Worm (Caenorhabditis elegans): ENCODE results near the gene frpr-2.
A peak's percentile ranks its signal among the peaks of the same experiment; 100 is the strongest.

Gene frpr-2

DNA sequence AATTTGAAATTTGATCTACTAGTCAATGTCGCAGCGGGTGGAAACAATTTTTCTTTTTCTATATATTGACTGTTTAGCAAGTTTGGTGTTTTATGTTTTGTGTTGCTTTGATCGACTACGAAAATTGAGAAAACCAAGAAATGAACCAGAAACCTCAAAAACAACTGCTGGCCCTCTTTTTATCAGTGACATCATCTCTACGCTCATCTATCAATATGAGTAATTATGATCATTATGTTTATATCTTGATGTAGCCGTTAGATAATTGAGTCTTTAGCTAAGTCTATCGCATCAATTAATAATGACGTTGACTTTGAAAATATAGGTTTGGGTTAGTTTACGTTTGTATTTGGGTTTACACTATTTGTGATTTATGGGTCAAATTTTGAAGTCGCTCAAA lies 29.6 kb upstream of the frpr-2 start:
- TF ChIP-seq lin-15B (tag; optimal IDR thresholded peaks at IDR 0.05): no peak
- no peak for TF ChIP-seq lir-3 (tag; optimal IDR thresholded peaks at IDR 0.05)
- TF ChIP-seq nhr-6 (tag; optimal IDR thresholded peaks at IDR 0.05): no peak
- no peak for TF ChIP-seq F26F4.8 (GFP tag; conservative IDR thresholded peaks at IDR 0.05)
- no peak for TF ChIP-seq dpl-1 (GFP tag; optimal IDR thresholded peaks at IDR 0.05)
- TF ChIP-seq Y75B8A.6 (GFP tag; IDR thresholded peaks at IDR 0.05): no peak
- TF ChIP-seq mxl-3 (GFP tag; optimal IDR thresholded peaks at IDR 0.05): no peak
- TF ChIP-seq hlh-11 (tag; optimal IDR thresholded peaks at IDR 0.05): no peak
- TF ChIP-seq ceh-28 (tag; optimal IDR thresholded peaks at IDR 0.05): no peak
- no peak for TF ChIP-seq unc-39 (tag; optimal IDR thresholded peaks at IDR 0.05)
- no peak for TF ChIP-seq F37D6.2 (tag; optimal IDR thresholded peaks at IDR 0.05)
- TF ChIP-seq zip-11 (GFP tag; IDR thresholded peaks at IDR 0.05): no peak
- TF ChIP-seq F10B5.3 (tag; optimal IDR thresholded peaks at IDR 0.05): no peak
- no peak for TF ChIP-seq saeg-2 (GFP tag; IDR thresholded peaks at IDR 0.05)

DNA sequence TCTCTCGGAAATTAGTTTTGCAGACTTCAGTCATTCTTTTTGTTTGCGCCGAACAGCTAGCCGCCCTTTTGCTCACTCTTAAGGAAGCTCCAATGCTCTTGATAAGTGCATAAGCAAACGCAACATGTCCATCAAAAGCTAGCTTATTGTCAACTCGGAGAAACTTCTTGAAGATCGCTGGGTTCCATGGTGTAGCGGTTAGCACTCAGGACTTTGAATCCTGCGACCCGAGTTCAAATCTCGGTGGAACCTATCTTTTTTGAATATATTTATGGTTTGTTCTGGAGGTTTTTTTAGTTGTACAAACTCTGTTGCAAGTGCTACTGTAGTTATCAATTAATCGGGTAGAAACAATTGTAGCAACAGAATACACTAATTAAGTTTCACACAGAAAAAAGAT lies 27.7 kb upstream of the frpr-2 start:
- 0 out of 2 replicates have a peak, but pooled peaks have one; percentile 38 for TF ChIP-seq Y105C5A.15 (GFP tag; IDR thresholded peaks at IDR 0.05)
- no peak for TF ChIP-seq F49E8.2 (tag; optimal IDR thresholded peaks at IDR 0.05; ENCODE audit: borderline replicate concordance)
- peak; percentile 36 for TF ChIP-seq gei-8 (GFP tag; optimal IDR thresholded peaks at IDR 0.05)
- TF ChIP-seq pha-4 (GFP tag; IDR thresholded peaks at IDR 0.05): peak; percentile 48; the same call in 1 of the 2 replicates
- no peak for TF ChIP-seq pha-4 (tag; optimal IDR thresholded peaks at IDR 0.05)
- TF ChIP-seq snpc-1.2 (GFP tag; IDR thresholded peaks at IDR 0.05): peak; percentile 61
- 0 out of 2 replicates have a peak, but pooled peaks have one; percentile 19 for TF ChIP-seq madf-9 (GFP tag; conservative IDR thresholded peaks at IDR 0.05)
- TF ChIP-seq Y48G9A.11 (GFP tag; IDR thresholded peaks at IDR 0.05): 0 out of 2 replicates have a peak, but pooled peaks have one; percentile 11
- no peak for TF ChIP-seq mdl-1 (tag; optimal IDR thresholded peaks at IDR 0.05)
- TF ChIP-seq mes-2 (tag; optimal IDR thresholded peaks at IDR 0.05; ENCODE audit: poor library complexity, severe bottlenecking): peak; percentile 12
- peak; percentile 84 for TF ChIP-seq lim-7 (GFP tag; IDR thresholded peaks at IDR 0.05)
- TF ChIP-seq R02D3.7 (tag; optimal IDR thresholded peaks at IDR 0.05): no peak
- no peak for TF ChIP-seq lin-39 (tag; optimal IDR thresholded peaks at IDR 0.05)
- no peak for TF ChIP-seq ceh-28 (tag; optimal IDR thresholded peaks at IDR 0.05)
- TF ChIP-seq tag-97 (GFP tag; IDR thresholded peaks at IDR 0.05): no peak
- no peak for TF ChIP-seq Y5F2A.4 (GFP tag; optimal IDR thresholded peaks at IDR 0.05)
- no peak for TF ChIP-seq ama-1 (optimal IDR thresholded peaks at IDR 0.05)
- TF ChIP-seq mxl-2 (GFP tag; conservative IDR thresholded peaks at IDR 0.05): no peak
- no peak for TF ChIP-seq spr-3 (GFP tag; optimal IDR thresholded peaks at IDR 0.05)
- TF ChIP-seq nhr-41 (GFP tag; IDR thresholded peaks at IDR 0.05): no peak
- peak; percentile 33 for TF ChIP-seq lin-38 (GFP tag; IDR thresholded peaks at IDR 0.05)
- TF ChIP-seq unc-62 (GFP tag; optimal IDR thresholded peaks at IDR 0.05 in 1 of 2): no peak
- TF ChIP-seq unc-62 (tag; optimal IDR thresholded peaks at IDR 0.05): no peak
- TF ChIP-seq egl-43 (GFP tag; IDR thresholded peaks at IDR 0.05): peak; percentile 71; the same call in 1 of the 2 replicates
- TF ChIP-seq nhr-111 (GFP tag; optimal IDR thresholded peaks at IDR 0.05): no peak
- 0 out of 2 replicates have a peak, but pooled peaks have one; percentile 33 for TF ChIP-seq F26F4.8 (GFP tag; conservative IDR thresholded peaks at IDR 0.05)
- no peak for TF ChIP-seq T26A8.4 (GFP tag; IDR thresholded peaks at IDR 0.05)
- TF ChIP-seq dmd-8 (GFP tag; IDR thresholded peaks at IDR 0.05): peak; percentile 69; the same call in 1 of the 2 replicates
- no peak for TF ChIP-seq daf-16 (GFP tag; optimal IDR thresholded peaks at IDR 0.05)
- TF ChIP-seq daf-16 (tag; optimal IDR thresholded peaks at IDR 0.05): peak; percentile 29
- peak; percentile 9 for TF ChIP-seq duxl-1 (tag; optimal IDR thresholded peaks at IDR 0.05; ENCODE audit: poor library complexity)
- no peak for TF ChIP-seq lsy-2 (tag; optimal IDR thresholded peaks at IDR 0.05)
- no peak; the same call in 1 of the 2 replicates for TF ChIP-seq zfp-3 (GFP tag; conservative IDR thresholded peaks at IDR 0.05)
- TF ChIP-seq snpc-4 (tag; optimal IDR thresholded peaks at IDR 0.05): no peak
- no peak for TF ChIP-seq egl-27 (tag; optimal IDR thresholded peaks at IDR 0.05)
- TF ChIP-seq sdz-12 (GFP tag; optimal IDR thresholded peaks at IDR 0.05): peak; percentile 27
- TF ChIP-seq vab-7 (GFP tag; IDR thresholded peaks at IDR 0.05): no peak
- TF ChIP-seq arid-1 (GFP tag; conservative IDR thresholded peaks at IDR 0.05): 0 out of 2 replicates have a peak, but pooled peaks have one; percentile 46
- no peak for TF ChIP-seq unc-130 (GFP tag; optimal IDR thresholded peaks at IDR 0.05)
